Worm (Caenorhabditis elegans) whole organism, early embryonic: ENCODE results near the gene ZK354.7.

Source experiments
- aly-1 ChIP-seq: sonication (generic microtip); optimal IDR thresholded peaks from 2 replicates; lab custom pipeline; 2016; ENCODE audit warnings: missing genetic modification characterization, missing compliant biosample characterization
- ama-1 ChIP-seq: fragments of 150-350 bp; optimal IDR thresholded peaks from 2 replicates; lab custom pipeline; 2014
- ets-7 ChIP-seq: sonication (generic microtip); optimal IDR thresholded peaks from 2 replicates; lab custom pipeline; 2016; ENCODE audit warnings: missing genotype, missing genetic modification characterization, missing compliant biosample characterization
- flt-1 ChIP-seq: fragments of 200-800 bp; sonication (Bioruptor generic); IDR thresholded peaks from 2 replicates; pipeline ENCODE4 v1.3.6; 2022; ENCODE audit warnings: missing genetic modification characterization, missing compliant biosample characterization

ce11 chrIV:5309742-5310141 is 6.8 kb upstream of the ZK354.7 start, which contains the start of gene ZK354.3:
- no peak for TF ChIP-seq ama-1
- TF ChIP-seq aly-1: no peak
- TF ChIP-seq ets-7 (tag; lab: Kevin White, UChicago): no peak
- no peak for TF ChIP-seq flt-1
